Fruit fly (Drosophila melanogaster): Measurements from ENCODE around the gene Spag1.

Spag1 gene

dm6 chr3R:26899982-26900381 is 47.6 kb upstream of the Spag1 start (continued):
- TF ChIP-seq CG4328 (GFP tag; optimal IDR thresholded peaks at IDR 0.05) (no peak), CG31388 (GFP tag; optimal IDR thresholded peaks at IDR 0.05) (no peak), CG14667 (GFP tag; IDR thresholded peaks at IDR 0.05) (peak; percentile 32; the same call in 1 of the 2 replicates), pb (GFP tag; optimal IDR thresholded peaks at IDR 0.05) (no peak), CG10267 (tag; optimal IDR thresholded peaks at IDR 0.05) (peak; percentile 28), vfl (GFP tag; optimal IDR thresholded peaks at IDR 0.05) (no peak), Vsx1 (GFP tag; optimal IDR thresholded peaks at IDR 0.05) (no peak), Sox100B (GFP tag; optimal IDR thresholded peaks at IDR 0.05) (peak; percentile 23), Lpt (GFP tag; optimal IDR thresholded peaks at IDR 0.05) (no peak), Lhr (GFP tag; optimal IDR thresholded peaks at IDR 0.05) (no peak), ci (GFP tag; IDR thresholded peaks at IDR 0.05) (peak; percentile 86), ham (GFP tag; IDR thresholded peaks at IDR 0.05) (no peak), Atf6 (GFP tag; IDR thresholded peaks at IDR 0.05) (no peak), gt (GFP tag; IDR thresholded peaks at IDR 0.05) (no peak), dmrt99B (tag; optimal IDR thresholded peaks at IDR 0.05) (peak; percentile 70), CG2875 (GFP tag; optimal IDR thresholded peaks at IDR 0.05) (peak; percentile 57), tna (GFP tag; IDR thresholded peaks at IDR 0.05; ENCODE audit: partially characterized antibody) (no peak), CG13296 (GFP tag; optimal IDR thresholded peaks at IDR 0.05) (no peak), Nf-YB (GFP tag; optimal IDR thresholded peaks at IDR 0.05) (no peak), wor (GFP tag; IDR thresholded peaks at IDR 0.05) (no peak), Opbp (GFP tag; IDR thresholded peaks at IDR 0.05; ENCODE audit: partially characterized antibody) (no peak), CG1602 (GFP tag; optimal IDR thresholded peaks at IDR 0.05) (no peak), CG11093 (GFP tag; IDR thresholded peaks at IDR 0.05) (no peak), H15 (GFP tag; IDR thresholded peaks at IDR 0.05) (peak; percentile 48; the same call in 1 of the 3 replicates), CG11398 (GFP tag; optimal IDR thresholded peaks at IDR 0.05) (no peak), corto (GFP tag; optimal IDR thresholded peaks at IDR 0.05) (no peak), CG7963 (GFP tag; IDR thresholded peaks at IDR 0.05; ENCODE audit: partially characterized antibody) (no peak), E2f1 (GFP tag; IDR thresholded peaks at IDR 0.05) (peak; percentile 34; the same call in 1 of the 2 replicates), bowl (GFP tag; IDR thresholded peaks at IDR 0.05) (no peak), zf30C (GFP tag; optimal IDR thresholded peaks at IDR 0.05) (no peak), gce (GFP tag; IDR thresholded peaks at IDR 0.05) (0 out of 3 replicates have a peak, but pooled peaks have one; percentile 18), ab (GFP tag; optimal IDR thresholded peaks at IDR 0.05) (no peak), CG14050 (GFP tag; IDR thresholded peaks at IDR 0.05) (no peak), Nf-YC (tag; optimal IDR thresholded peaks at IDR 0.05) (no peak), pum (GFP tag; optimal IDR thresholded peaks at IDR 0.05) (no peak), ash1 (GFP tag; optimal IDR thresholded peaks at IDR 0.05) (no peak), cad (GFP tag; optimal IDR thresholded peaks at IDR 0.05) (no peak), Sin3A (optimal IDR thresholded peaks at IDR 0.05) (no peak), Taf1 (GFP tag; IDR thresholded peaks at IDR 0.05) (no peak), tio (GFP tag; optimal IDR thresholded peaks at IDR 0.05) (no peak), inv (GFP tag; IDR thresholded peaks at IDR 0.05; ENCODE audit: partially characterized antibody) (no peak), sim (GFP tag; IDR thresholded peaks at IDR 0.05) (peak; percentile 29; the same call in 1 of the 2 replicates), org-1 (GFP tag; optimal IDR thresholded peaks at IDR 0.05) (no peak), Aef1 (GFP tag; IDR thresholded peaks at IDR 0.05) (peak; percentile 46; the same call in 2 of the 3 replicates), usp (GFP tag; optimal IDR thresholded peaks at IDR 0.05) (no peak), Side (GFP tag; optimal IDR thresholded peaks at IDR 0.05) (no peak), gro (GFP tag; optimal IDR thresholded peaks at IDR 0.05) (no peak), CG8924 (tag; optimal IDR thresholded peaks at IDR 0.05) (peak; percentile 17), btn (GFP tag; optimal IDR thresholded peaks at IDR 0.05) (no peak), chm (GFP tag; IDR thresholded peaks at IDR 0.05) (no peak), CG2116 (GFP tag; optimal IDR thresholded peaks at IDR 0.05) (no peak), Drgx (GFP tag; IDR thresholded peaks at IDR 0.05) (peak; percentile 74), CG3995 (GFP tag; optimal IDR thresholded peaks at IDR 0.05) (no peak)
